Fruit fly (Drosophila melanogaster) whole organism, embryonic: Measurements from ENCODE around the gene Spn28Dc.
A peak's percentile ranks its signal among the peaks of the same experiment; 100 is the strongest.

Experiments
- CG10267 ChIP-seq: fragments of 200-800 bp; sonication (Bioruptor generic); optimal IDR thresholded peaks from 2 replicates; lab custom pipeline; 2018; ENCODE audit warnings: missing biosample characterization, mild to moderate bottlenecking, missing genetic modification characterization, moderate library complexity
- CG10462 ChIP-seq: fragments of 200-800 bp; sonication (Bioruptor generic); optimal IDR thresholded peaks from 2 replicates; lab custom pipeline; 2016; ENCODE audit warnings: missing biosample characterization, missing genetic modification characterization
- CG10979 ChIP-seq: fragments of 200-800 bp; sonication (Bioruptor generic); optimal IDR thresholded peaks from 2 replicates; lab custom pipeline; 2018; ENCODE audit warnings: missing biosample characterization, mild to moderate bottlenecking, missing genetic modification characterization, moderate library complexity
- CG11456 ChIP-seq: fragments of 200-800 bp; sonication (Bioruptor generic); IDR thresholded peaks from 3 replicates; pipeline ENCODE4 v1.3.6; 2022; ENCODE audit warnings: missing biosample characterization, missing genetic modification characterization
- CG12659 ChIP-seq: fragments of 200-800 bp; sonication (Bioruptor generic); optimal IDR thresholded peaks from 3 replicates; lab custom pipeline; 2017; ENCODE audit warnings: mild to moderate bottlenecking, missing biosample characterization, missing genetic modification reagents, missing genetic modification characterization
- CG14441 ChIP-seq: fragments of 200-800 bp; sonication (Bioruptor generic); IDR thresholded peaks from 2 replicates; pipeline ENCODE4 v1.3.6; 2022; ENCODE audit warnings: missing biosample characterization, missing genetic modification characterization
- CG15479 ChIP-seq: fragments of 200-800 bp; sonication (Bioruptor generic); optimal IDR thresholded peaks from 3 replicates; lab custom pipeline; 2019; ENCODE audit warnings: missing biosample characterization, mild to moderate bottlenecking, missing genetic modification characterization, moderate library complexity
- CG16813 ChIP-seq: fragments of 200-800 bp; sonication (Bioruptor generic); IDR thresholded peaks from 3 replicates; pipeline ENCODE4 v1.3.6; 2022; ENCODE audit warnings: missing biosample characterization, missing genetic modification characterization; ENCODE audit not compliant: partially characterized antibody
- CG17802 ChIP-seq: fragments of 200-800 bp; sonication (Bioruptor generic); optimal IDR thresholded peaks from 2 replicates; lab custom pipeline; 2018; ENCODE audit warnings: missing biosample characterization, mild to moderate bottlenecking, missing genetic modification characterization, moderate library complexity
- CG17829 ChIP-seq: fragments of 200-800 bp; optimal IDR thresholded peaks from 2 replicates; lab custom pipeline; 2019; ENCODE audit warnings: missing biosample characterization, mild to moderate bottlenecking, missing genetic modification characterization, moderate library complexity
- CG18619 ChIP-seq: fragments of 200-800 bp; sonication (Bioruptor generic); optimal IDR thresholded peaks from 3 replicates; lab custom pipeline; 2017; ENCODE audit warnings: missing biosample characterization, mild to moderate bottlenecking, missing genetic modification characterization
- CG30020 ChIP-seq: fragments of 200-800 bp; optimal IDR thresholded peaks from 2 replicates; lab custom pipeline; 2019; ENCODE audit warnings: missing biosample characterization, mild to moderate bottlenecking, missing genetic modification characterization, moderate library complexity
- CG33213 ChIP-seq: fragments of 200-800 bp; sonication (Bioruptor generic); optimal IDR thresholded peaks from 3 replicates; lab custom pipeline; 2016; ENCODE audit warnings: missing biosample characterization, missing genetic modification characterization
- CG3726 ChIP-seq: fragments of 200-800 bp; sonication (Bioruptor generic); IDR thresholded peaks from 3 replicates; pipeline ENCODE4, ENCODE4 v1.3.6; 2022; ENCODE audit warnings: missing biosample characterization, missing genetic modification characterization
- CG3847 ChIP-seq: fragments of 200-800 bp; sonication (Bioruptor generic); IDR thresholded peaks from 2 replicates; pipeline ENCODE4 v1.3.6; 2022; ENCODE audit warnings: missing biosample characterization, missing genetic modification characterization
- CG3995 ChIP-seq: fragments of 200-800 bp; sonication (Bioruptor generic); optimal IDR thresholded peaks from 3 replicates; lab custom pipeline; 2016; ENCODE audit warnings: missing biosample characterization, missing genetic modification characterization
- CG42726 ChIP-seq: fragments of 200-800 bp; sonication (Bioruptor generic); IDR thresholded peaks from 2 replicates; pipeline ENCODE4 v1.3.6; 2022; ENCODE audit warnings: missing biosample characterization, missing genetic modification characterization; ENCODE audit not compliant: partially characterized antibody
- CG6791 ChIP-seq: fragments of 200-800 bp; sonication (Bioruptor generic); IDR thresholded peaks from 3 replicates; pipeline ENCODE4 v1.3.6; 2022; ENCODE audit warnings: missing biosample characterization, missing genetic modification characterization; ENCODE audit not compliant: partially characterized antibody
- CG8089 ChIP-seq: fragments of 200-800 bp; sonication (Bioruptor generic); optimal IDR thresholded peaks from 3 replicates; lab custom pipeline; 2016; ENCODE audit warnings: missing biosample characterization, missing genetic modification characterization
- CHES-1-like ChIP-seq: fragments of 200-800 bp; sonication (Bioruptor generic); optimal IDR thresholded peaks from 2 replicates; lab custom pipeline; 2016; ENCODE audit warnings: missing biosample characterization, missing genetic modification characterization
- Dek ChIP-seq: fragments of 200-800 bp; sonication (Bioruptor generic); optimal IDR thresholded peaks from 3 replicates; lab custom pipeline; 2019; ENCODE audit warnings: missing biosample characterization, mild to moderate bottlenecking, missing genetic modification characterization, moderate library complexity
- Drgx ChIP-seq: fragments of 200-800 bp; sonication (Bioruptor generic); IDR thresholded peaks from 2 replicates; pipeline ENCODE4 v1.3.6; 2022; ENCODE audit warnings: missing biosample characterization, missing genetic modification characterization
- Fer1 ChIP-seq: fragments of 200-800 bp; sonication (Bioruptor generic); optimal IDR thresholded peaks from 2 replicates; lab custom pipeline; 2017; ENCODE audit warnings: missing biosample characterization, mild to moderate bottlenecking, missing genetic modification characterization
- HLH54F ChIP-seq: fragments of 200-800 bp; sonication (Bioruptor generic); optimal IDR thresholded peaks from 3 replicates; lab custom pipeline; 2016; ENCODE audit warnings: missing biosample characterization, missing genetic modification characterization
- MESR4 ChIP-seq: fragments of 200-800 bp; sonication (Bioruptor generic); optimal IDR thresholded peaks from 2 replicates; lab custom pipeline; 2018; ENCODE audit warnings: missing biosample characterization, mild to moderate bottlenecking, missing genetic modification characterization, moderate library complexity
- Meics ChIP-seq: fragments of 200-800 bp; sonication (Bioruptor generic); optimal IDR thresholded peaks from 2 replicates; lab custom pipeline; 2017; ENCODE audit warnings: missing biosample characterization, mild to moderate bottlenecking, missing genetic modification characterization
- Myb ChIP-seq: fragments of 200-800 bp; sonication (Bioruptor generic); optimal IDR thresholded peaks from 2 replicates; lab custom pipeline; 2016; ENCODE audit warnings: missing biosample characterization, missing genetic modification characterization
- NK7.1 ChIP-seq: fragments of 200-800 bp; sonication (Bioruptor generic); optimal IDR thresholded peaks from 3 replicates; lab custom pipeline; 2016; ENCODE audit warnings: missing biosample characterization, missing genetic modification characterization
- Nf-YB ChIP-seq: fragments of 200-800 bp; sonication (Bioruptor generic); optimal IDR thresholded peaks from 3 replicates; lab custom pipeline; 2019; ENCODE audit warnings: missing biosample characterization, mild to moderate bottlenecking, missing genetic modification characterization, moderate library complexity
- PHDP ChIP-seq: fragments of 200-800 bp; sonication (Bioruptor generic); optimal IDR thresholded peaks from 3 replicates; lab custom pipeline; 2018; ENCODE audit warnings: missing biosample characterization, mild to moderate bottlenecking, missing genetic modification characterization, moderate library complexity
- Scr ChIP-seq: fragments of 200-800 bp; sonication (Bioruptor generic); IDR thresholded peaks from 2 replicates; pipeline ENCODE4 v1.3.6; 2022; ENCODE audit warnings: missing biosample characterization, missing genetic modification characterization; ENCODE audit not compliant: partially characterized antibody
- Sox100B ChIP-seq: fragments of 200-800 bp; sonication (Bioruptor generic); optimal IDR thresholded peaks from 3 replicates; lab custom pipeline; 2018; ENCODE audit warnings: missing biosample characterization, mild to moderate bottlenecking, missing genetic modification characterization
- abd-A ChIP-seq: fragments of 200-800 bp; sonication (Bioruptor generic); optimal IDR thresholded peaks from 3 replicates; lab custom pipeline; 2019; ENCODE audit warnings: missing biosample characterization, mild to moderate bottlenecking, missing genetic modification characterization, moderate library complexity
- ara ChIP-seq: fragments of 200-800 bp; sonication (Bioruptor generic); IDR thresholded peaks from 2 replicates; pipeline ENCODE4 v1.3.6; 2022; ENCODE audit warnings: missing biosample characterization, missing genetic modification characterization
- ato ChIP-seq: fragments of 200-800 bp; sonication (Bioruptor generic); IDR thresholded peaks from 2 replicates; pipeline ENCODE4 v1.3.6; 2022; ENCODE audit warnings: missing biosample characterization, missing genetic modification characterization; ENCODE audit not compliant: partially characterized antibody
- crc ChIP-seq: fragments of 200-800 bp; sonication (Bioruptor generic); optimal IDR thresholded peaks from 2 replicates; lab custom pipeline; 2016; ENCODE audit warnings: missing biosample characterization, missing genetic modification characterization
- fd64A ChIP-seq: fragments of 200-800 bp; sonication (Bioruptor generic); optimal IDR thresholded peaks from 3 replicates; lab custom pipeline; 2018; ENCODE audit warnings: missing biosample characterization, mild to moderate bottlenecking, missing genetic modification characterization
- ftz-f1 ChIP-seq: fragments of 200-800 bp; sonication (Bioruptor generic); optimal IDR thresholded peaks from 2 replicates; lab custom pipeline; 2016; ENCODE audit warnings: missing biosample characterization, missing genetic modification characterization
- lbe ChIP-seq: fragments of 200-800 bp; sonication (Bioruptor generic); optimal IDR thresholded peaks from 2 replicates; lab custom pipeline; 2016; ENCODE audit warnings: missing biosample characterization, mild to moderate bottlenecking, missing genetic modification characterization
- luna ChIP-seq: fragments of 200-800 bp; sonication (Bioruptor generic); optimal IDR thresholded peaks from 2 replicates; lab custom pipeline; 2016; ENCODE audit warnings: missing biosample characterization, missing genetic modification characterization
- nerfin-1 ChIP-seq: fragments of 200-800 bp; sonication (Bioruptor generic); optimal IDR thresholded peaks from 3 replicates; lab custom pipeline; 2019; ENCODE audit warnings: missing biosample characterization, mild to moderate bottlenecking, missing genetic modification characterization, moderate library complexity
- pita ChIP-seq: fragments of 200-800 bp; sonication (Bioruptor generic); optimal IDR thresholded peaks from 2 replicates; lab custom pipeline; 2017; ENCODE audit warnings: missing biosample characterization, mild to moderate bottlenecking, missing genetic modification characterization
- rib ChIP-seq: fragments of 200-800 bp; sonication (Bioruptor generic); IDR thresholded peaks from 2 replicates; pipeline ENCODE4 v1.3.6; 2022; ENCODE audit warnings: missing biosample characterization, missing genetic modification characterization
- slbo ChIP-seq: fragments of 200-800 bp; sonication (Bioruptor generic); IDR thresholded peaks from 2 replicates; pipeline ENCODE4 v1.3.6; 2022; ENCODE audit warnings: missing biosample characterization, missing genetic modification characterization
- stwl ChIP-seq: fragments of 200-800 bp; sonication (Bioruptor generic); optimal IDR thresholded peaks from 3 replicates; lab custom pipeline; 2018; ENCODE audit warnings: missing biosample characterization, mild to moderate bottlenecking, missing genetic modification characterization, moderate library complexity
- tio ChIP-seq: fragments of 200-800 bp; sonication (Bioruptor generic); optimal IDR thresholded peaks from 2 replicates; lab custom pipeline; 2017; ENCODE audit warnings: missing biosample characterization, missing genetic modification characterization, inconsistent platforms
- trh ChIP-seq: fragments of 200-800 bp; sonication (Bioruptor generic); optimal IDR thresholded peaks from 2 replicates; lab custom pipeline; 2016; ENCODE audit warnings: missing biosample characterization, missing genetic modification characterization
- tup ChIP-seq: fragments of 200-800 bp; sonication (Bioruptor generic); optimal IDR thresholded peaks from 2 replicates; lab custom pipeline; 2016; ENCODE audit warnings: missing biosample characterization, mild to moderate bottlenecking, missing genetic modification characterization, moderate library complexity
- usp ChIP-seq: fragments of >200 bp; optimal IDR thresholded peaks from 2 replicates; lab custom pipeline; 2017; ENCODE audit warnings: missing biosample characterization, missing genetic modification characterization
- zen ChIP-seq: fragments of 200-800 bp; sonication (Bioruptor generic); optimal IDR thresholded peaks from 3 replicates; lab custom pipeline; 2018; ENCODE audit warnings: missing biosample characterization, mild to moderate bottlenecking, missing genetic modification characterization, moderate library complexity

The Spn28Dc gene

DNA sequence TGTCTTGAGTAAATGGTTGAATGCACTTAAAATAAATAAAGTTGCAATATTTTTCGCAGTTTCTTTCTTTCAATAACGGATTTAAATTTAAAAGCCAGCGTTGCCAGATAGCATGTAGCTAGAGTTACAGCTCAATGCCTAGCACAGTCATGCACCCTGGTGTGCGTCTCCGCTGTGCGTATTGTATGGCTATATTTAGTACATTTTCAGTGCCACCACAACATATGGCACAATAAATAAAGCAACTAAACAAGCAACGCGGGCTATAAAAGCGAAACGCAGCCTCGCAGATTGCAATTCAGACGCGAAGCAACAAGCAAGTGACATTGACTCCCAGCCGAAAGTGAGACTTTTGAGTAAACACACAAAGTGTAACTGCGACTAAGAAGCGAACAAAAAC lies 8.4 kb downstream of the Spn28Dc start, which contains the start of gene Sirup (continued):
- peak; percentile 38 for TF ChIP-seq CG10267
- peak; percentile 37 for TF ChIP-seq CG15479 (GFP tag; lab: Kevin White, UChicago)
- no peak for TF ChIP-seq Sox100B (GFP tag; lab: Kevin White, UChicago)
- TF ChIP-seq CG11456 (GFP tag; lab: Robert Waterston, UW), result peak; percentile 18; the same call in 1 of the 3 replicates
- TF ChIP-seq ftz-f1 (GFP tag; lab: Kevin White, UChicago), result peak; percentile 2
- no peak for TF ChIP-seq fd64A (GFP tag; lab: Kevin White, UChicago)
- TF ChIP-seq stwl (tag; lab: Kevin White, UChicago), result peak; percentile 63
- TF ChIP-seq tup (GFP tag; lab: Kevin White, UChicago), result no peak
- 0 out of 2 replicates have a peak, but pooled peaks have one; percentile 37 for TF ChIP-seq slbo (GFP tag; lab: Robert Waterston, UW)
- TF ChIP-seq CG6791, result peak; percentile 63; the same call in 2 of the 3 replicates
- TF ChIP-seq CG18619 (GFP tag; lab: Kevin White, UChicago), result no peak
- TF ChIP-seq CG30020 (tag; lab: Kevin White, UChicago), result peak; percentile 0
- 0 out of 2 replicates have a peak, but pooled peaks have one; percentile 9 for TF ChIP-seq CG14441 (GFP tag; lab: Robert Waterston, UW)
- TF ChIP-seq CG8089, result no peak
- TF ChIP-seq CG17802, result no peak
- no peak for TF ChIP-seq CG10462 (GFP tag; lab: Kevin White, UChicago)
- no peak for TF ChIP-seq HLH54F (GFP tag; lab: Kevin White, UChicago)
- TF ChIP-seq Drgx (GFP tag; lab: Robert Waterston, UW), result peak; percentile 47
- no peak for TF ChIP-seq CG3726 (GFP tag; lab: Robert Waterston, UW)
- no peak for TF ChIP-seq trh
- TF ChIP-seq usp, result no peak
- peak; percentile 55; the same call in 1 of the 2 replicates for TF ChIP-seq CG3847 (GFP tag; lab: Robert Waterston, UW)
- peak; percentile 27 for TF ChIP-seq Dek
- TF ChIP-seq rib (GFP tag; lab: Robert Waterston, UW), result peak; percentile 15; the same call in 1 of the 2 replicates
- TF ChIP-seq Scr (GFP tag; lab: Robert Waterston, UW), result no peak
- peak; percentile 64; the same call in 1 of the 2 replicates for TF ChIP-seq CG42726 (GFP tag; lab: Robert Waterston, UW)
- peak; percentile 7 for TF ChIP-seq CHES-1-like
- TF ChIP-seq CG3995 (GFP tag; lab: Kevin White, UChicago), result no peak
- TF ChIP-seq Meics, result no peak
- no peak for TF ChIP-seq ara (GFP tag; lab: Robert Waterston, UW)
- TF ChIP-seq PHDP, result no peak
- TF ChIP-seq CG10979 (tag; lab: Kevin White, UChicago), result no peak
- TF ChIP-seq tio (GFP tag; lab: Kevin White, UChicago), result no peak
- no peak for TF ChIP-seq NK7.1 (GFP tag; lab: Kevin White, UChicago)
- peak; percentile 98 for TF ChIP-seq Myb (GFP tag; lab: Kevin White, UChicago)
- TF ChIP-seq luna, result no peak
- peak; percentile 62 for TF ChIP-seq CG33213 (GFP tag; lab: Kevin White, UChicago)
- peak; percentile 32 for TF ChIP-seq CG12659 (GFP tag; lab: Kevin White, UChicago)
- TF ChIP-seq lbe (GFP tag; lab: Kevin White, UChicago), result no peak
- peak; percentile 9 for TF ChIP-seq Fer1 (GFP tag; lab: Kevin White, UChicago)
- TF ChIP-seq CG17829 (tag; lab: Kevin White, UChicago), result peak; percentile 20
- peak; percentile 80 for TF ChIP-seq pita (GFP tag; lab: Kevin White, UChicago)
- peak; percentile 55 for TF ChIP-seq MESR4 (GFP tag; lab: Kevin White, UChicago)
- peak; percentile 77 for TF ChIP-seq abd-A (tag; lab: Kevin White, UChicago)
- no peak for TF ChIP-seq ato (GFP tag; lab: Robert Waterston, UW)
- no peak for TF ChIP-seq zen (tag; lab: Kevin White, UChicago)
- no peak for TF ChIP-seq crc
- TF ChIP-seq nerfin-1 (tag; lab: Kevin White, UChicago), result no peak
- peak; percentile 19; the same call in 1 of the 3 replicates for TF ChIP-seq CG16813 (GFP tag; lab: Robert Waterston, UW)
- no peak for TF ChIP-seq Nf-YB (GFP tag; lab: Kevin White, UChicago)
